Fruit fly (Drosophila melanogaster) whole organism, embryonic: ENCODE data around the gene scyl.
A peak's percentile ranks its signal among the peaks of the same experiment; 100 is the strongest.

Source experiments
- CG10321 ChIP-seq: fragments of 200-800 bp; sonication (Bioruptor generic); IDR thresholded peaks from 2 replicates; pipeline ENCODE4 v1.3.6; 2022; ENCODE audit warnings: missing biosample characterization, missing genetic modification characterization
- CG10565 ChIP-seq: fragments of 200-800 bp; sonication (Bioruptor generic); optimal IDR thresholded peaks from 3 replicates; lab custom pipeline; 2016; ENCODE audit warnings: missing biosample characterization, mild to moderate bottlenecking, missing genetic modification characterization
- CG11456 ChIP-seq: fragments of 200-800 bp; sonication (Bioruptor generic); IDR thresholded peaks from 3 replicates; pipeline ENCODE4 v1.3.6; 2022; ENCODE audit warnings: missing biosample characterization, missing genetic modification characterization
- CG12236 ChIP-seq: fragments of 200-800 bp; sonication (Bioruptor generic); optimal IDR thresholded peaks from 2 replicates; lab custom pipeline; 2016; ENCODE audit warnings: missing biosample characterization, missing genetic modification characterization
- CG12391 ChIP-seq: fragments of 200-800 bp; sonication (Bioruptor generic); optimal IDR thresholded peaks from 3 replicates; lab custom pipeline; 2018; ENCODE audit warnings: missing biosample characterization, mild to moderate bottlenecking, missing genetic modification characterization, moderate library complexity
- CG13287 ChIP-seq: fragments of 200-800 bp; sonication (Bioruptor generic); IDR thresholded peaks from 2 replicates; pipeline ENCODE4 v1.3.6; 2022; ENCODE audit warnings: missing biosample characterization, missing genetic modification characterization; ENCODE audit not compliant: partially characterized antibody
- CG13296 ChIP-seq: fragments of 200-800 bp; sonication (Bioruptor generic); optimal IDR thresholded peaks from 3 replicates; lab custom pipeline; 2018; ENCODE audit warnings: missing biosample characterization, mild to moderate bottlenecking, missing genetic modification characterization
- CG13894 ChIP-seq: fragments of 200-800 bp; sonication (Bioruptor generic); optimal IDR thresholded peaks from 3 replicates; lab custom pipeline; 2018; ENCODE audit warnings: missing biosample characterization, mild to moderate bottlenecking, missing genetic modification characterization, moderate library complexity
- CG16815 ChIP-seq: fragments of 200-800 bp; sonication (Bioruptor generic); optimal IDR thresholded peaks from 3 replicates; lab custom pipeline; 2017; ENCODE audit warnings: missing biosample characterization, mild to moderate bottlenecking, missing genetic modification characterization
- CG17186 ChIP-seq: fragments of 200-800 bp; sonication (Bioruptor generic); optimal IDR thresholded peaks from 3 replicates; lab custom pipeline; 2017; ENCODE audit warnings: missing biosample characterization, missing genetic modification reagents, missing genetic modification characterization
- CG17361 ChIP-seq: fragments of 200-800 bp; sonication (Bioruptor generic); IDR thresholded peaks from 3 replicates; pipeline ENCODE4 v1.3.6; 2022; ENCODE audit warnings: missing biosample characterization, missing genetic modification characterization
- CG17385 ChIP-seq: fragments of 200-800 bp; sonication (Bioruptor generic); optimal IDR thresholded peaks from 3 replicates; lab custom pipeline; 2018; ENCODE audit warnings: missing biosample characterization, mild to moderate bottlenecking, missing genetic modification characterization
- CG18599 ChIP-seq: fragments of 200-800 bp; sonication (Bioruptor generic); optimal IDR thresholded peaks from 3 replicates; lab custom pipeline; 2017; ENCODE audit warnings: missing biosample characterization, missing genetic modification characterization, mild to moderate bottlenecking, moderate library complexity, missing genetic modification reagents
- CG31224 ChIP-seq: fragments of 200-800 bp; sonication (Bioruptor generic); IDR thresholded peaks from 2 replicates; pipeline ENCODE4 v1.3.6; 2022; ENCODE audit warnings: missing biosample characterization, missing genetic modification characterization
- CG3163 ChIP-seq: fragments of 200-800 bp; sonication (Bioruptor generic); optimal IDR thresholded peaks from 3 replicates; lab custom pipeline; 2016; ENCODE audit warnings: missing biosample characterization, missing genetic modification characterization
- CG4328 ChIP-seq: fragments of 200-800 bp; sonication (Bioruptor generic); optimal IDR thresholded peaks from 3 replicates; lab custom pipeline; 2017; ENCODE audit warnings: missing biosample characterization, missing genetic modification reagents, missing genetic modification characterization
- CG6175 ChIP-seq: fragments of 200-800 bp; sonication (Bioruptor generic); IDR thresholded peaks from 3 replicates; pipeline ENCODE4 v1.3.6; 2022; ENCODE audit warnings: missing biosample characterization, missing genetic modification characterization
- CG8089 ChIP-seq: fragments of 200-800 bp; sonication (Bioruptor generic); optimal IDR thresholded peaks from 3 replicates; lab custom pipeline; 2016; ENCODE audit warnings: missing biosample characterization, missing genetic modification characterization
- CG8388 ChIP-seq: fragments of 200-800 bp; sonication (Bioruptor generic); optimal IDR thresholded peaks from 2 replicates; lab custom pipeline; 2019; ENCODE audit warnings: missing biosample characterization, mild to moderate bottlenecking, missing genetic modification characterization, moderate library complexity
- CG8478 ChIP-seq: fragments of >200 bp; optimal IDR thresholded peaks from 2 replicates; lab custom pipeline; 2018
- CHES-1-like ChIP-seq: fragments of 200-800 bp; sonication (Bioruptor generic); optimal IDR thresholded peaks from 2 replicates; lab custom pipeline; 2016; ENCODE audit warnings: missing biosample characterization, missing genetic modification characterization
- Doc2 ChIP-seq: fragments of 200-800 bp; sonication (Bioruptor generic); IDR thresholded peaks from 2 replicates; pipeline ENCODE4 v1.3.6; 2022; ENCODE audit warnings: missing biosample characterization, missing genetic modification characterization
- GATAe ChIP-seq: fragments of 200-800 bp; sonication (Bioruptor generic); conservative IDR thresholded peaks from 2 replicates; pipeline ENCODE4 v1.3.6; 2022; ENCODE audit warnings: missing biosample characterization, missing genetic modification characterization
- Hey ChIP-seq: fragments of 200-800 bp; sonication (Bioruptor generic); optimal IDR thresholded peaks from 3 replicates; lab custom pipeline; 2018; ENCODE audit warnings: missing biosample characterization, mild to moderate bottlenecking, missing genetic modification characterization
- NC2β ChIP-seq: fragments of 200-800 bp; sonication (Bioruptor generic); optimal IDR thresholded peaks from 2 replicates; lab custom pipeline; 2016; ENCODE audit warnings: missing biosample characterization, missing genetic modification characterization
- Nf-YB ChIP-seq: fragments of 200-800 bp; sonication (Bioruptor generic); optimal IDR thresholded peaks from 3 replicates; lab custom pipeline; 2019; ENCODE audit warnings: missing biosample characterization, mild to moderate bottlenecking, missing genetic modification characterization, moderate library complexity
- Opbp ChIP-seq: fragments of 200-800 bp; sonication (Bioruptor generic); IDR thresholded peaks from 3 replicates; pipeline ENCODE4 v1.3.6; 2022; ENCODE audit warnings: missing biosample characterization, missing genetic modification characterization; ENCODE audit not compliant: partially characterized antibody
- Ptx1 ChIP-seq: fragments of 200-800 bp; sonication (Bioruptor generic); IDR thresholded peaks from 2 replicates; pipeline ENCODE4 v1.3.6; 2022; ENCODE audit warnings: missing biosample characterization, missing genetic modification characterization
- Scr ChIP-seq: fragments of 200-800 bp; sonication (Bioruptor generic); IDR thresholded peaks from 2 replicates; pipeline ENCODE4 v1.3.6; 2022; ENCODE audit warnings: missing biosample characterization, missing genetic modification characterization; ENCODE audit not compliant: partially characterized antibody
- Xrp1 ChIP-seq: fragments of 200-800 bp; sonication (Bioruptor generic); IDR thresholded peaks from 2 replicates; pipeline ENCODE4 v1.3.6; 2022; ENCODE audit warnings: missing biosample characterization, missing genetic modification characterization
- YL-1 ChIP-seq: fragments of 200-800 bp; sonication (Bioruptor generic); optimal IDR thresholded peaks from 3 replicates; lab custom pipeline; 2017; ENCODE audit warnings: missing biosample characterization, mild to moderate bottlenecking, missing genetic modification characterization
- ase ChIP-seq: fragments of 200-800 bp; sonication (Bioruptor generic); IDR thresholded peaks from 3 replicates; pipeline ENCODE4 v1.3.6; 2022; ENCODE audit warnings: missing biosample characterization, missing genetic modification characterization
- ash1 ChIP-seq: fragments of 200-800 bp; sonication (Bioruptor generic); optimal IDR thresholded peaks from 2 replicates; lab custom pipeline; 2018; ENCODE audit warnings: missing biosample characterization, mild to moderate bottlenecking, missing genetic modification characterization
- az2 ChIP-seq: fragments of 200-800 bp; sonication (Bioruptor generic); optimal IDR thresholded peaks from 3 replicates; lab custom pipeline; 2016; ENCODE audit warnings: missing biosample characterization, missing genetic modification characterization
- bbx ChIP-seq: fragments of 200-800 bp; sonication (Bioruptor generic); IDR thresholded peaks from 2 replicates; pipeline ENCODE4 v1.3.6; 2022; ENCODE audit warnings: missing biosample characterization, missing genetic modification characterization; ENCODE audit not compliant: partially characterized antibody
- croc ChIP-seq: fragments of 200-800 bp; sonication (Bioruptor generic); conservative IDR thresholded peaks from 3 replicates; pipeline ENCODE4 v1.3.6; 2022; ENCODE audit warnings: missing biosample characterization, missing genetic modification characterization
- crol ChIP-seq: fragments of 200-800 bp; sonication (Bioruptor generic); IDR thresholded peaks from 2 replicates; pipeline ENCODE4 v1.3.6; 2022; ENCODE audit warnings: missing biosample characterization, missing genetic modification characterization
- dmrt11E ChIP-seq: fragments of 200-800 bp; sonication (Bioruptor generic); optimal IDR thresholded peaks from 3 replicates; lab custom pipeline; 2018; ENCODE audit warnings: missing biosample characterization, mild to moderate bottlenecking, missing genetic modification characterization, moderate library complexity
- fd102C ChIP-seq: fragments of 200-800 bp; sonication (Bioruptor generic); optimal IDR thresholded peaks from 2 replicates; lab custom pipeline; 2018; ENCODE audit warnings: missing biosample characterization, mild to moderate bottlenecking, missing genetic modification characterization, moderate library complexity
- gce ChIP-seq: fragments of 200-800 bp; sonication (Bioruptor generic); IDR thresholded peaks from 3 replicates; pipeline ENCODE4 v1.3.6; 2022; ENCODE audit warnings: missing biosample characterization, missing genetic modification characterization
- gsb ChIP-seq: fragments of 200-800 bp; sonication (Bioruptor generic); IDR thresholded peaks from 2 replicates; pipeline ENCODE4 v1.3.6; 2022; ENCODE audit warnings: missing biosample characterization, missing genetic modification characterization
- gsb-n ChIP-seq: fragments of 200-800 bp; sonication (Bioruptor generic); optimal IDR thresholded peaks from 3 replicates; lab custom pipeline; 2018; ENCODE audit warnings: missing biosample characterization, mild to moderate bottlenecking, missing genetic modification characterization
- pfk ChIP-seq: fragments of 200-800 bp; sonication (Bioruptor generic); optimal IDR thresholded peaks from 2 replicates; lab custom pipeline; 2018; ENCODE audit warnings: missing biosample characterization, mild to moderate bottlenecking, missing genetic modification characterization, moderate library complexity
- pho ChIP-seq: fragments of 200-800 bp; sonication (Bioruptor generic); optimal IDR thresholded peaks from 2 replicates; lab custom pipeline; 2016; ENCODE audit warnings: missing biosample characterization, missing genetic modification characterization
- ssp ChIP-seq: fragments of 200-800 bp; sonication (Bioruptor generic); IDR thresholded peaks from 2 replicates; pipeline ENCODE4 v1.3.6; 2022; ENCODE audit warnings: missing biosample characterization, missing genetic modification characterization
- tgo ChIP-seq: fragments of 200-800 bp; sonication (Bioruptor generic); IDR thresholded peaks from 3 replicates; pipeline ENCODE4 v1.3.6; 2022; ENCODE audit warnings: missing biosample characterization, missing genetic modification characterization
- trem ChIP-seq: fragments of 200-800 bp; optimal IDR thresholded peaks from 3 replicates; lab custom pipeline; 2019; ENCODE audit warnings: missing biosample characterization, mild to moderate bottlenecking, missing genetic modification characterization, moderate library complexity
- twi ChIP-seq: fragments of 200-800 bp; optimal IDR thresholded peaks from 2 replicates; lab custom pipeline; 2019; ENCODE audit warnings: missing biosample characterization, mild to moderate bottlenecking, missing genetic modification characterization, moderate library complexity
- vfl ChIP-seq: fragments of 200-800 bp; sonication (Bioruptor generic); optimal IDR thresholded peaks from 2 replicates; lab custom pipeline; 2016; ENCODE audit warnings: missing biosample characterization, missing genetic modification characterization
- wor ChIP-seq: fragments of 200-800 bp; sonication (Bioruptor generic); IDR thresholded peaks from 2 replicates; pipeline ENCODE4 v1.3.6; 2022; ENCODE audit warnings: missing biosample characterization, missing genetic modification characterization

The scyl gene

DNA sequence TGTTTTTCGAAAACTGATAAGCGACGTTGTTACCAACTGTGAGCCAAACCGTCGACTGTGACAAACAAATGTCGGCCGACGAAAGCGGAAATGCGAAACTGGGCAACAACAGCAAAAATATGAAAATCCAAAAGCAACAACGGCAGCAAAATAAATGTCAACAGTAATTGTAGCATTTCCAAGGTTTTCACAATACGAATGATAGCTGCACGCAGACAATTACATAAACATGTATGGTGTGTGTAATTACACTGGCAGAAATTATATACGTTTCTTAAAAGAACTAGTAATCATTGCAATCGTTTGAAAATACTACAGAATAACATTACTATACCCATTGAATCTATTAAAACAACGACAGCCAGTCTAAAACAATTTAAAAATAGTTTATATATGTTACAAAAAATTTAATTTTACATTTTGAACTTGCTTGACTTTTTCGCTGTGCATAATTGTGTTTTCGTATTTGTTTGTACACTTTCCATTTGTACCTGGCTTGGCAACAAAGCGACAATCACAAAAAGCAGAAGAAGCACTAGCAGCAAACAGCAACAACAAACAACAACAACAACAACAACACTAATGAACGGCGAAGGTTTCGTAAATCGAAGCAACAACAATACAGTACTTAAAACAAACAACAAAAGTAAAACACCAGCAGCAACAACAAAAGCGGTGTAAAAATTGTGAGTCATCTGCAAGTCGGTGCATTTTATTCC, 8.8 kb downstream of the scyl start (continued):
- TF ChIP-seq croc (GFP tag; lab: Robert Waterston, UW) (peak; percentile 55), CG18599 (GFP tag; lab: Kevin White, UChicago) (no peak), wor (GFP tag; lab: Robert Waterston, UW) (peak; percentile 59), Hey (tag; lab: Kevin White, UChicago) (no peak), CG16815 (GFP tag; lab: Kevin White, UChicago) (peak; percentile 15), pfk (no peak), crol (GFP tag; lab: Robert Waterston, UW) (no peak), CG12391 (tag; lab: Kevin White, UChicago) (peak; percentile 63), pho (GFP tag; lab: Kevin White, UChicago) (no peak), gce (GFP tag; lab: Robert Waterston, UW) (peak; percentile 52; the same call in 1 of the 3 replicates), CG4328 (GFP tag; lab: Kevin White, UChicago) (no peak), bbx (GFP tag; lab: Robert Waterston, UW) (no peak), CG6175 (GFP tag; lab: Robert Waterston, UW) (no peak; the same call in 2 of the 3 replicates), dmrt11E (tag; lab: Kevin White, UChicago) (peak; percentile 83), tgo (GFP tag; lab: Robert Waterston, UW) (peak; percentile 87), CG13296 (no peak), Nf-YB (peak; percentile 38), Ptx1 (GFP tag; lab: Robert Waterston, UW) (peak; percentile 78), CG3163 (GFP tag; lab: Kevin White, UChicago) (no peak), CG8388 (GFP tag; lab: Kevin White, UChicago) (peak; percentile 76), Xrp1 (GFP tag; lab: Robert Waterston, UW) (peak; percentile 86), ase (peak; percentile 74), twi (tag; lab: Kevin White, UChicago) (peak; percentile 25), CG13287 (GFP tag; lab: Robert Waterston, UW) (no peak), ash1 (GFP tag; lab: Kevin White, UChicago) (no peak), Scr (GFP tag; lab: Robert Waterston, UW) (0 out of 2 replicates have a peak, but pooled peaks have one; percentile 29), vfl (no peak), trem (peak; percentile 59), CG17385 (GFP tag; lab: Kevin White, UChicago) (no peak), NC2β (GFP tag; lab: Kevin White, UChicago) (peak; percentile 15), CG10565 (GFP tag; lab: Kevin White, UChicago) (peak; percentile 26), CG10321 (GFP tag; lab: Robert Waterston, UW) (peak; percentile 38; the same call in 1 of the 2 replicates), YL-1 (no peak), GATAe (GFP tag; lab: Robert Waterston, UW) (0 out of 2 replicates have a peak, but pooled peaks have one; percentile 24), CG11456 (peak; percentile 54; the same call in 1 of the 3 replicates), Doc2 (GFP tag; lab: Robert Waterston, UW) (no peak; the same call in 1 of the 2 replicates), fd102C (GFP tag; lab: Kevin White, UChicago) (peak; percentile 83), ssp (GFP tag; lab: Robert Waterston, UW) (peak; percentile 6; the same call in 1 of the 2 replicates), CG12236 (GFP tag; lab: Kevin White, UChicago) (no peak), CG31224 (peak; percentile 64), gsb-n (tag; lab: Kevin White, UChicago) (peak; percentile 50), CG13894 (tag; lab: Kevin White, UChicago) (no peak), gsb (GFP tag; lab: Robert Waterston, UW) (peak; percentile 69), CG8478 (lab: Kevin White, UChicago) (no peak), CHES-1-like (GFP tag; lab: Kevin White, UChicago) (no peak), Opbp (GFP tag; lab: Robert Waterston, UW) (no peak), CG8089 (GFP tag; lab: Kevin White, UChicago) (peak; percentile 14), CG17186 (GFP tag; lab: Kevin White, UChicago) (no peak), az2 (GFP tag; lab: Kevin White, UChicago) (peak; percentile 58), CG17361 (GFP tag; lab: Robert Waterston, UW) (no peak)
